Fruit fly (Drosophila melanogaster) Kc167 (cell line): ENCODE results near the gene rump.

Experiments used
- Myc ChIP-seq: fragments of >200 bp; optimal IDR thresholded peaks from 2 replicates; lab custom pipeline; 2017; ENCODE audit warnings: missing external identifiers
- Sin3A ChIP-seq: fragments of >200 bp; optimal IDR thresholded peaks from 2 replicates; lab custom pipeline; 2018; ENCODE audit warnings: missing external identifiers
- h ChIP-seq: fragments of >200 bp; optimal IDR thresholded peaks from 3 replicates; lab custom pipeline; 2018; ENCODE audit warnings: missing external identifiers
- insv ChIP-seq: fragments of >200 bp; optimal IDR thresholded peaks from 3 replicates; lab custom pipeline; 2018; ENCODE audit warnings: missing external identifiers
- psq ChIP-seq: fragments of >200 bp; optimal IDR thresholded peaks from 2 replicates; lab custom pipeline; 2017; ENCODE audit warnings: missing external identifiers
- ttk ChIP-seq: sonication (Bioruptor generic); optimal IDR thresholded peaks from 2 replicates; lab custom pipeline; 2017; ENCODE audit warnings: missing external identifiers

Gene rump

dm6 chr3R:9510070-9510518, at the start of gene rump:
rump (minus strand) TSS chr3R:9510324.
- TF ChIP-seq insv (lab: Kevin White, UChicago) = no peak
- TF ChIP-seq Myc (lab: Kevin White, UChicago) = no peak
- no peak for TF ChIP-seq psq (lab: Kevin White, UChicago)

- TF ChIP-seq psq (lab: Kevin White, UChicago) (no peak), ttk (lab: Kevin White, UChicago) (no peak), insv (lab: Kevin White, UChicago) (no peak), Sin3A (lab: Kevin White, UChicago) (no peak), Myc (lab: Kevin White, UChicago) (no peak), h (lab: Kevin White, UChicago) (no peak)
Observed at dm6 chr3R:9559413-9560014, 49.4 kb upstream of the rump start, which contains the start of the genes AP-1mu and MBD-like. AP-1mu (minus strand) TSS chr3R:9559525. MBD-like (plus strand) TSS chr3R:9559760.

- TF ChIP-seq Sin3A (lab: Kevin White, UChicago) (no peak), h (lab: Kevin White, UChicago) (no peak), Myc (lab: Kevin White, UChicago) (no peak), insv (lab: Kevin White, UChicago) (no peak), ttk (lab: Kevin White, UChicago) (no peak), psq (lab: Kevin White, UChicago) (no peak)
Observed at dm6 chr3R:9555334-9555974, 45.3 kb upstream of the rump start, which contains the start of the genes CG9386 and BckdhA. CG9386 (minus strand) TSS chr3R:9555408. BckdhA (plus strand) TSS chr3R:9555785.

dm6 chr3R:9551659-9552435, 41.7 kb upstream of the rump start, which contains the start of the genes mura and RnpS1:
mura (minus strand) TSS chr3R:9551806.
RnpS1 (plus strand) TSS chr3R:9552034.
- TF ChIP-seq Myc (lab: Kevin White, UChicago) (no peak), h (lab: Kevin White, UChicago) (no peak), psq (lab: Kevin White, UChicago) (no peak), Sin3A (lab: Kevin White, UChicago) (no peak), insv (lab: Kevin White, UChicago) (no peak), ttk (lab: Kevin White, UChicago) (no peak)

dm6 chr3R:9551013-9551658, 41.0 kb upstream of the rump start:
- TF ChIP-seq Myc (lab: Kevin White, UChicago) (no peak), insv (lab: Kevin White, UChicago) (peak; percentile 82), psq (lab: Kevin White, UChicago) (no peak)

- TF ChIP-seq insv (lab: Kevin White, UChicago) (no peak), Myc (lab: Kevin White, UChicago) (no peak), Sin3A (lab: Kevin White, UChicago) (no peak), ttk (lab: Kevin White, UChicago) (no peak)
Observed at dm6 chr3R:9550265-9551012, 40.3 kb upstream of the rump start.

dm6 chr3R:9548769-9549168, 38.6 kb upstream of the rump start:
- no peak for TF ChIP-seq ttk (lab: Kevin White, UChicago)
- TF ChIP-seq h (lab: Kevin White, UChicago) = no peak
- TF ChIP-seq Sin3A (lab: Kevin White, UChicago) = no peak
- TF ChIP-seq psq (lab: Kevin White, UChicago) = no peak
- no peak for TF ChIP-seq Myc (lab: Kevin White, UChicago)
- TF ChIP-seq insv (lab: Kevin White, UChicago) = no peak

dm6 chr3R:9546808-9547381, 36.8 kb upstream of the rump start:
- TF ChIP-seq h (lab: Kevin White, UChicago) (no peak), psq (lab: Kevin White, UChicago) (no peak), ttk (lab: Kevin White, UChicago) (no peak), Sin3A (lab: Kevin White, UChicago) (no peak), insv (lab: Kevin White, UChicago) (no peak)

- no peak for TF ChIP-seq Myc (lab: Kevin White, UChicago)
- no peak for TF ChIP-seq ttk (lab: Kevin White, UChicago)
- no peak for TF ChIP-seq insv (lab: Kevin White, UChicago)
- TF ChIP-seq Sin3A (lab: Kevin White, UChicago) = no peak
- no peak for TF ChIP-seq psq (lab: Kevin White, UChicago)
- TF ChIP-seq h (lab: Kevin White, UChicago) = no peak
Observed at dm6 chr3R:9543495-9544180, 33.5 kb upstream of the rump start.
